Worm (Caenorhabditis elegans): ENCODE results near the gene Y39A1C.1.

- TF ChIP-seq pat-9 (tag; optimal IDR thresholded peaks at IDR 0.05) (no peak), eyg-1 (tag; optimal IDR thresholded peaks at IDR 0.05) (no peak), npax-4 (tag; optimal IDR thresholded peaks at IDR 0.05) (no peak), dmd-4 (tag; optimal IDR thresholded peaks at IDR 0.05; ENCODE audit: borderline replicate concordance) (no peak)
Measured at ce11 chrIII:10861375-10861774, 6.1 kb downstream of the Y39A1C.1 start.

Measured in whole organism, late embryonic.